Worm (Caenorhabditis elegans): ENCODE data around the gene F52C9.5.

DNA sequence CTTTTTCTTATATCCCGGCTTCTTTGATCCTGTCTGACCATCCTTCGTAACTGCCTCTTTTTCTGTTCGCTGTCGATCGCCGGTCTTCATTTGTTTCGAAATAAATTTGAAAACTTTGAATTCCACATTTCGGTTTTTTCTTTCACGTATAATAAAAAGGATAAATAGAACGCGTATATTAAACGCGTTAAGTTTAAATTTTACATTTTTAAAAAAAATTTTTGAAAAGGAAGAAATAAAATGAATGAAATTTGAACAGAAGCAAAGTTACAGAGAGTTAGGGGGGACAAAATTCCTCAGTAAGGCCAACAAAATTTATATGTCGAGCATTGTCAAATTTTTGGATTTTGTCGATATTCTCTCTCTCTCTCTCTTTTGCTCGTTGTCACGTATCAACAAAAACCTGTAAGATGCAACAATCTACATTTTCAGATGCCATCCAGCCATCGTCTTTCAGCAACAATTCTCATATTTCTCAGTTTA is at the start of gene F52C9.5, which contains the start of gene T15B12.2:
- TF ChIP-seq egl-27 (tag; optimal IDR thresholded peaks at IDR 0.05), result no peak
- TF ChIP-seq nhr-12 (tag; optimal IDR thresholded peaks at IDR 0.05), result no peak
- TF ChIP-seq skn-1 (tag; optimal IDR thresholded peaks at IDR 0.05), result no peak
- TF ChIP-seq zag-1 (tag; optimal IDR thresholded peaks at IDR 0.05), result no peak
- no peak for TF ChIP-seq nhr-21 (tag; optimal IDR thresholded peaks at IDR 0.05)
- no peak for TF ChIP-seq Y55F3AM.14 (GFP tag; optimal IDR thresholded peaks at IDR 0.05)
- TF ChIP-seq gmeb-1 (tag; optimal IDR thresholded peaks at IDR 0.05), result no peak
- no peak for TF ChIP-seq nhr-237 (tag; optimal IDR thresholded peaks at IDR 0.05)
- no peak for TF ChIP-seq snpc-4 (tag; optimal IDR thresholded peaks at IDR 0.05)
- no peak for TF ChIP-seq fos-1 (tag; optimal IDR thresholded peaks at IDR 0.05)
- TF ChIP-seq lin-39 (tag; optimal IDR thresholded peaks at IDR 0.05), result no peak

Data from whole organism, L2 larva.